Worm (Caenorhabditis elegans) whole organism, young adult: Measurements from ENCODE around the gene F02D8.1.

Experiments
- F23B12.7 ChIP-seq: sonication (generic microtip); optimal IDR thresholded peaks from 2 replicates; lab custom pipeline; 2017; ENCODE audit warnings: missing genetic modification characterization, mild to moderate bottlenecking, missing compliant biosample characterization, antibody characterized with exemption, moderate library complexity; ENCODE audit not compliant: insufficient read depth
- F39B2.1 ChIP-seq: fragments of 200-800 bp; sonication (Bioruptor generic); IDR thresholded peaks from 2 replicates; pipeline ENCODE4 v1.3.6; 2022; ENCODE audit warnings: missing genetic modification reagents, missing genetic modification characterization, missing compliant biosample characterization
- F49E8.2 ChIP-seq: sonication (generic microtip); optimal IDR thresholded peaks from 3 replicates; lab custom pipeline; 2017; ENCODE audit warnings: missing genetic modification characterization, mild to moderate bottlenecking, missing compliant biosample characterization, antibody characterized with exemption, moderate library complexity; ENCODE audit not compliant: insufficient read depth
- F52B5.7 ChIP-seq: sonication (generic microtip); optimal IDR thresholded peaks from 2 replicates; lab custom pipeline; 2016; ENCODE audit warnings: mild to moderate bottlenecking, missing genetic modification characterization, missing compliant biosample characterization
- F57C9.4 ChIP-seq: sonication (generic microtip); optimal IDR thresholded peaks from 2 replicates; lab custom pipeline; 2017; ENCODE audit warnings: mild to moderate bottlenecking, missing genetic modification characterization, missing compliant biosample characterization
- Y53G8AR.9 ChIP-seq: fragments of 200-800 bp; sonication (Bioruptor generic); conservative IDR thresholded peaks from 2 replicates; pipeline ENCODE4 v1.3.6; 2022; ENCODE audit warnings: missing genetic modification reagents, missing genetic modification characterization, missing compliant biosample characterization
- atf-7 ChIP-seq: sonication (generic microtip); optimal IDR thresholded peaks from 2 replicates; lab custom pipeline; 2017; ENCODE audit warnings: mild to moderate bottlenecking, missing genetic modification characterization, missing compliant biosample characterization
- attf-3 ChIP-seq: fragments of 200-800 bp; sonication (Bioruptor generic); conservative IDR thresholded peaks from 2 replicates; pipeline ENCODE4 v1.3.6; 2022; ENCODE audit warnings: missing genetic modification reagents, missing genetic modification characterization, missing compliant biosample characterization
- bed-1 ChIP-seq: fragments of 200-800 bp; sonication (Bioruptor generic); IDR thresholded peaks from 2 replicates; pipeline ENCODE4 v1.3.6; 2022; ENCODE audit warnings: missing genetic modification reagents, missing genetic modification characterization, missing compliant biosample characterization
- bed-2 ChIP-seq: fragments of 200-800 bp; sonication (Bioruptor generic); IDR thresholded peaks from 2 replicates; pipeline ENCODE4 v1.3.6; 2022; ENCODE audit warnings: missing genetic modification reagents, missing genetic modification characterization, missing compliant biosample characterization
- cebp-1 ChIP-seq, 2 experiments: fragments of 200-800 bp in 1 of 2; sonication (Bioruptor generic) in 1 of 2; sonication (generic microtip) in 1 of 2; IDR thresholded peaks in 1 of 2; optimal IDR thresholded peaks in 1 of 2; 2 replicates each; pipeline versions ENCODE4 v1.3.6 to Lab custom; 2017 to 2022; ENCODE audit warnings: missing compliant biosample characterization in 2 of 2, missing genetic modification characterization in 2 of 2, mild to moderate bottlenecking in 1 of 2, missing genetic modification reagents in 1 of 2, moderate library complexity in 1 of 2
- ceh-27 ChIP-seq: fragments of 200-800 bp; sonication (Bioruptor generic); optimal IDR thresholded peaks from 2 replicates; lab custom pipeline; 2018; ENCODE audit warnings: mild to moderate bottlenecking, missing genetic modification characterization, moderate library complexity, missing compliant biosample characterization
- ceh-40 ChIP-seq: fragments of 200-800 bp; sonication (Bioruptor generic); IDR thresholded peaks from 2 replicates; pipeline ENCODE4 v1.3.6; 2022; ENCODE audit warnings: missing genetic modification characterization, missing compliant biosample characterization
- ceh-79 ChIP-seq: sonication (generic microtip); optimal IDR thresholded peaks from 2 replicates; lab custom pipeline; 2017; ENCODE audit warnings: mild to moderate bottlenecking, missing genetic modification characterization, missing compliant biosample characterization
- ceh-91 ChIP-seq: fragments of 200-800 bp; sonication (Bioruptor generic); IDR thresholded peaks from 2 replicates; pipeline ENCODE4 v1.3.6; 2022; ENCODE audit warnings: missing genetic modification reagents, missing genetic modification characterization, missing compliant biosample characterization
- die-1 ChIP-seq: sonication (generic microtip); optimal IDR thresholded peaks from 2 replicates; lab custom pipeline; 2016; ENCODE audit warnings: missing genotype, mild to moderate bottlenecking, missing genetic modification characterization, missing compliant biosample characterization
- efl-1 ChIP-seq: fragments of 150-350 bp; optimal IDR thresholded peaks from 2 replicates; lab custom pipeline; 2014; ENCODE audit warnings: missing biosample characterization, missing genetic modification reagents, missing genetic modification characterization
- egl-18 ChIP-seq: fragments of 200-800 bp; sonication (Bioruptor generic); IDR thresholded peaks from 2 replicates; pipeline ENCODE4 v1.3.6; 2022; ENCODE audit warnings: missing genetic modification reagents, missing genetic modification characterization, missing compliant biosample characterization
- egrh-3 ChIP-seq: fragments of 200-800 bp; sonication (Bioruptor generic); IDR thresholded peaks from 2 replicates; pipeline ENCODE4 v1.3.6; 2022; ENCODE audit warnings: missing genetic modification reagents, missing genetic modification characterization, missing compliant biosample characterization
- ekl-4 ChIP-seq: fragments of 200-800 bp; sonication (Bioruptor generic); IDR thresholded peaks from 2 replicates; pipeline ENCODE4 v1.3.6; 2022; ENCODE audit warnings: missing genetic modification reagents, missing genetic modification characterization, missing compliant biosample characterization
- ets-4 ChIP-seq: fragments of 200-800 bp; sonication (Bioruptor generic); optimal IDR thresholded peaks from 2 replicates; lab custom pipeline; 2018; ENCODE audit warnings: mild to moderate bottlenecking, missing genetic modification characterization, missing compliant biosample characterization
- lin-40 ChIP-seq: sonication (generic microtip); optimal IDR thresholded peaks from 2 replicates; lab custom pipeline; 2016; ENCODE audit warnings: missing genetic modification characterization, mild to moderate bottlenecking, missing compliant biosample characterization, missing genotype, missing genetic modification reagents
- lir-1 ChIP-seq: fragments of 200-800 bp; sonication (Bioruptor generic); conservative IDR thresholded peaks from 2 replicates; pipeline ENCODE4 v1.3.6; 2022; ENCODE audit warnings: missing genetic modification reagents, missing genetic modification characterization, missing compliant biosample characterization
- madf-10 ChIP-seq: sonication (generic microtip); optimal IDR thresholded peaks from 2 replicates; lab custom pipeline; 2016; ENCODE audit warnings: mild to moderate bottlenecking, missing genetic modification characterization, missing compliant biosample characterization
- madf-3 ChIP-seq: fragments of 200-800 bp; sonication (Bioruptor generic); IDR thresholded peaks from 2 replicates; pipeline ENCODE4 v1.3.6; 2022; ENCODE audit warnings: missing genetic modification reagents, missing genetic modification characterization, missing compliant biosample characterization
- madf-8 ChIP-seq: fragments of 200-800 bp; sonication (Bioruptor generic); conservative IDR thresholded peaks from 2 replicates; pipeline ENCODE4 v1.3.6; 2022; ENCODE audit warnings: missing genetic modification reagents, missing genetic modification characterization, missing compliant biosample characterization
- nfya-2 ChIP-seq: fragments of 200-800 bp; sonication (Bioruptor generic); IDR thresholded peaks from 2 replicates; pipeline ENCODE4 v1.3.6; 2022; ENCODE audit warnings: missing genetic modification reagents, missing genetic modification characterization, missing compliant biosample characterization
- pbrm-1 ChIP-seq: fragments of 200-800 bp; sonication (Bioruptor generic); IDR thresholded peaks from 2 replicates; pipeline ENCODE4 v1.3.6; 2022; ENCODE audit warnings: missing genetic modification reagents, missing genetic modification characterization, missing compliant biosample characterization
- pha-4 ChIP-seq: fragments of 150-350 bp; sonication (generic microtip); optimal IDR thresholded peaks from 2 replicates; lab custom pipeline; 2014; ENCODE audit warnings: missing biosample characterization, missing genetic modification reagents, missing genetic modification characterization
- repo-1 ChIP-seq: sonication (generic microtip); optimal IDR thresholded peaks from 2 replicates; lab custom pipeline; 2017; ENCODE audit warnings: mild to moderate bottlenecking, missing genetic modification characterization, missing compliant biosample characterization
- snpc-1.1 ChIP-seq: sonication (generic microtip); optimal IDR thresholded peaks from 2 replicates; lab custom pipeline; 2017; ENCODE audit warnings: missing genetic modification characterization, mild to moderate bottlenecking, missing compliant biosample characterization, antibody characterized with exemption, moderate library complexity, missing genotype, missing genetic modification reagents; ENCODE audit not compliant: insufficient read depth
- snpc-1.3 ChIP-seq: sonication (generic microtip); optimal IDR thresholded peaks from 2 replicates; lab custom pipeline; 2017; ENCODE audit warnings: missing genetic modification characterization, mild to moderate bottlenecking, missing compliant biosample characterization, antibody characterized with exemption, moderate library complexity, missing genotype, missing genetic modification reagents; ENCODE audit not compliant: insufficient read depth
- snpc-4 ChIP-seq, 5 experiments: fragments of 150-350 bp in 1 of 5; sonication (generic microtip) in 4 of 5; optimal IDR thresholded peaks; 2 replicates each; lab custom pipeline; 2014 to 2018; ENCODE audit warnings: missing genetic modification characterization in 5 of 5, missing biosample characterization in 3 of 5, antibody characterized with exemption in 2 of 5, mild to moderate bottlenecking in 2 of 5, missing compliant biosample characterization in 2 of 5, missing genotype in 2 of 5, moderate library complexity in 2 of 5, missing genetic modification reagents in 1 of 5
- somi-1 ChIP-seq: fragments of 200-800 bp; sonication (Bioruptor generic); optimal IDR thresholded peaks from 2 replicates; lab custom pipeline; 2018; ENCODE audit warnings: mild to moderate bottlenecking, missing genetic modification characterization, missing compliant biosample characterization
- tlf-1 ChIP-seq: fragments of 200-800 bp; sonication (Bioruptor generic); optimal IDR thresholded peaks from 2 replicates; lab custom pipeline; 2018; ENCODE audit warnings: mild to moderate bottlenecking, missing genetic modification characterization, missing compliant biosample characterization
- ztf-22 ChIP-seq: fragments of 200-800 bp; sonication (Bioruptor generic); optimal IDR thresholded peaks from 2 replicates; lab custom pipeline; 2018; ENCODE audit warnings: mild to moderate bottlenecking, missing genetic modification characterization, moderate library complexity, missing compliant biosample characterization
- ztf-28 ChIP-seq: fragments of 200-800 bp; sonication (Bioruptor generic); IDR thresholded peaks from 2 replicates; pipeline ENCODE4 v1.3.6; 2022; ENCODE audit warnings: missing genetic modification reagents, missing genetic modification characterization, missing compliant biosample characterization

Gene F02D8.1

ce11 chrV:15020229-15020628 lies 41.7 kb upstream of the F02D8.1 start, which contains the start of gene F14H8.2:
Gene F14H8.2 (minus strand): TSS chrV:15020329.
- TF ChIP-seq pha-4 (tag; lab: Kevin White, UChicago) (no peak), tlf-1 (no peak), ztf-28 (GFP tag; lab: Robert Waterston, UW) (no peak), cebp-1 (GFP tag; IDR thresholded peaks at IDR 0.05; lab: Robert Waterston, UW) (no peak), cebp-1 (tag; optimal IDR thresholded peaks at IDR 0.05; lab: Kevin White, UChicago) (no peak), ceh-79 (tag; lab: Kevin White, UChicago) (no peak), atf-7 (tag; lab: Kevin White, UChicago) (no peak), bed-1 (no peak), die-1 (tag; lab: Kevin White, UChicago) (no peak), snpc-1.3 (no peak), madf-3 (GFP tag; lab: Robert Waterston, UW) (no peak), madf-8 (GFP tag; lab: Robert Waterston, UW) (no peak), ceh-91 (no peak), F52B5.7 (no peak), bed-2 (GFP tag; lab: Robert Waterston, UW) (no peak), F49E8.2 (tag; lab: Kevin White, UChicago) (no peak), madf-10 (tag; lab: Kevin White, UChicago) (no peak), Y53G8AR.9 (GFP tag; lab: Robert Waterston, UW) (no peak), F23B12.7 (tag; lab: Kevin White, UChicago) (no peak)

ce11 chrV:15016795-15017429 lies 38.4 kb upstream of the F02D8.1 start:
- TF ChIP-seq egl-18 (GFP tag; lab: Robert Waterston, UW) = no peak
- TF ChIP-seq pbrm-1 (GFP tag; lab: Robert Waterston, UW) = no peak
- no peak for TF ChIP-seq snpc-4 (GFP tag; optimal IDR thresholded peaks at IDR 0.05; lab: Kevin White, UChicago)
- TF ChIP-seq snpc-4 (tag; optimal IDR thresholded peaks at IDR 0.05; lab: Kevin White, UChicago) = no peak
- TF ChIP-seq ceh-40 (GFP tag; lab: Robert Waterston, UW) = no peak
- TF ChIP-seq ets-4 = no peak
- TF ChIP-seq ztf-22 = no peak
- TF ChIP-seq, all 124 proteins: peak for 0

- no peak for TF ChIP-seq somi-1 (GFP tag; lab: Kevin White, UChicago)
- no peak for TF ChIP-seq efl-1 (GFP tag; lab: Kevin White, UChicago)
- TF ChIP-seq lin-40 (tag; lab: Kevin White, UChicago) = no peak
- TF ChIP-seq lir-1 = no peak
- TF ChIP-seq egrh-3 = no peak
- TF ChIP-seq attf-3 (GFP tag; lab: Robert Waterston, UW) = no peak
- TF ChIP-seq snpc-1.1 = no peak
- TF ChIP-seq tlf-1 = no peak
- no peak for TF ChIP-seq F39B2.1
- no peak for TF ChIP-seq F57C9.4 (tag; lab: Kevin White, UChicago)
Observed at ce11 chrV:15015799-15016198, 37.3 kb upstream of the F02D8.1 start.

- TF ChIP-seq atf-7 (tag; lab: Kevin White, UChicago) = no peak
- no peak for TF ChIP-seq egrh-3
- TF ChIP-seq ceh-27 (GFP tag; lab: Kevin White, UChicago) = no peak
- TF ChIP-seq repo-1 (tag; lab: Kevin White, UChicago) = no peak
- no peak for TF ChIP-seq nfya-2 (GFP tag; lab: Robert Waterston, UW)
- TF ChIP-seq ekl-4 (GFP tag; lab: Robert Waterston, UW) = no peak
- TF ChIP-seq, all 124 proteins: peak for 0
Observed at ce11 chrV:15014164-15014563, 35.7 kb upstream of the F02D8.1 start, which contains the start of gene obr-2. Gene obr-2 (minus strand): TSS chrV:15014264.
